Fruit fly (Drosophila melanogaster): ENCODE results near the gene CG17350.
A peak's percentile ranks its signal among the peaks of the same experiment; 100 is the strongest.

The CG17350 gene

dm6 chr2L:19335052-19335451, 45.7 kb upstream of the CG17350 start (continued):
- TF ChIP-seq CG15601 (tag; optimal IDR thresholded peaks at IDR 0.05), result peak; percentile 30
- TF ChIP-seq luna (GFP tag; optimal IDR thresholded peaks at IDR 0.05), result no peak
- TF ChIP-seq klu (GFP tag; IDR thresholded peaks at IDR 0.05), result 0 out of 2 replicates have a peak, but pooled peaks have one; percentile 27
- no peak for TF ChIP-seq jumu (GFP tag; optimal IDR thresholded peaks at IDR 0.05)
- TF ChIP-seq CG3838 (GFP tag; optimal IDR thresholded peaks at IDR 0.05), result no peak
- TF ChIP-seq dmrt11E (tag; optimal IDR thresholded peaks at IDR 0.05), result peak; percentile 78
- TF ChIP-seq gsb (GFP tag; IDR thresholded peaks at IDR 0.05), result no peak
- TF ChIP-seq CG2712 (tag; optimal IDR thresholded peaks at IDR 0.05), result peak; percentile 80
- TF ChIP-seq CG12104 (GFP tag; optimal IDR thresholded peaks at IDR 0.05), result peak; percentile 31
- TF ChIP-seq phol (tag; optimal IDR thresholded peaks at IDR 0.05), result peak; percentile 76
- peak; percentile 40; the same call in 1 of the 2 replicates for TF ChIP-seq CG14014 (GFP tag; IDR thresholded peaks at IDR 0.05)
- peak; percentile 60 for TF ChIP-seq chn (GFP tag; optimal IDR thresholded peaks at IDR 0.05)
- peak; percentile 47 for TF ChIP-seq CG2202 (tag; optimal IDR thresholded peaks at IDR 0.05)
- peak; percentile 69 for TF ChIP-seq CG31441 (GFP tag; IDR thresholded peaks at IDR 0.05)
- TF ChIP-seq slou (GFP tag; optimal IDR thresholded peaks at IDR 0.05), result peak; percentile 22
- no peak for TF ChIP-seq CG12744 (GFP tag; optimal IDR thresholded peaks at IDR 0.05)
- TF ChIP-seq CG14441 (GFP tag; IDR thresholded peaks at IDR 0.05), result peak; percentile 47
- TF ChIP-seq az2 (GFP tag; optimal IDR thresholded peaks at IDR 0.05), result peak; percentile 59
- TF ChIP-seq ro (GFP tag; IDR thresholded peaks at IDR 0.05), result no peak
- no peak for TF ChIP-seq prd (optimal IDR thresholded peaks at IDR 0.05)
- peak; percentile 91 for TF ChIP-seq prd (GFP tag; IDR thresholded peaks at IDR 0.05)
- TF ChIP-seq Med (GFP tag), result peak; percentile 74
- no peak for TF ChIP-seq HLHmδ (GFP tag; optimal IDR thresholded peaks at IDR 0.05)
- TF ChIP-seq zfh2 (GFP tag; optimal IDR thresholded peaks at IDR 0.05), result peak; percentile 20
- TF ChIP-seq knrl (GFP tag; IDR thresholded peaks at IDR 0.05; ENCODE audit: partially characterized antibody), result no peak
- no peak for TF ChIP-seq dan (GFP tag; IDR thresholded peaks at IDR 0.05)
- no peak for TF ChIP-seq C15 (GFP tag; IDR thresholded peaks at IDR 0.05)
- peak; percentile 55; the same call in 2 of the 3 replicates for TF ChIP-seq H15 (GFP tag; IDR thresholded peaks at IDR 0.05)
- no peak for TF ChIP-seq h (optimal IDR thresholded peaks at IDR 0.05)
- 0 out of 2 replicates have a peak, but pooled peaks have one; percentile 8 for TF ChIP-seq seq (GFP tag; IDR thresholded peaks at IDR 0.05)
- TF ChIP-seq CG15696 (tag; optimal IDR thresholded peaks at IDR 0.05), result peak; percentile 77
- TF ChIP-seq sens-2 (GFP tag; IDR thresholded peaks at IDR 0.05), result no peak
- TF ChIP-seq CG14860 (GFP tag; IDR thresholded peaks at IDR 0.05; ENCODE audit: partially characterized antibody), result no peak
- TF ChIP-seq YL-1 (GFP tag; optimal IDR thresholded peaks at IDR 0.05), result no peak
- TF ChIP-seq CG10431 (GFP tag; optimal IDR thresholded peaks at IDR 0.05), result no peak
- TF ChIP-seq ERR (GFP tag; optimal IDR thresholded peaks at IDR 0.05), result no peak
- peak in 1 of 3 experiments; percentile 72 for TF ChIP-seq lola (GFP tag; optimal IDR thresholded peaks at IDR 0.05)
- no peak for TF ChIP-seq Drgx (GFP tag; IDR thresholded peaks at IDR 0.05)
- peak; percentile 43 for TF ChIP-seq Ravus (GFP tag; IDR thresholded peaks at IDR 0.05)
- no peak; the same call in 1 of the 2 replicates for TF ChIP-seq CG42726 (GFP tag; IDR thresholded peaks at IDR 0.05; ENCODE audit: partially characterized antibody)
- TF ChIP-seq HmgZ (tag; optimal IDR thresholded peaks at IDR 0.05), result no peak
- TF ChIP-seq chinmo (GFP tag; IDR thresholded peaks at IDR 0.05; ENCODE audit: partially characterized antibody), result no peak
- 0 out of 2 replicates have a peak, but pooled peaks have one; percentile 39 for TF ChIP-seq peb (GFP tag; IDR thresholded peaks at IDR 0.05)
- TF ChIP-seq Rx (GFP tag; IDR thresholded peaks at IDR 0.05), result peak; percentile 36; the same call in 1 of the 2 replicates
- TF ChIP-seq vfl (GFP tag; optimal IDR thresholded peaks at IDR 0.05), result peak; percentile 2
- peak; percentile 52; the same call in 2 of the 3 replicates for TF ChIP-seq ci (GFP tag; IDR thresholded peaks at IDR 0.05)
- TF ChIP-seq CG9932 (GFP tag; IDR thresholded peaks at IDR 0.05), result no peak
- peak; percentile 30 for TF ChIP-seq pum (GFP tag; optimal IDR thresholded peaks at IDR 0.05)
- TF ChIP-seq CG8388 (GFP tag; optimal IDR thresholded peaks at IDR 0.05), result peak; percentile 57
- TF ChIP-seq CG10462 (GFP tag; optimal IDR thresholded peaks at IDR 0.05), result peak; percentile 2
- TF ChIP-seq Antp (GFP tag; optimal IDR thresholded peaks at IDR 0.05), result no peak
- peak; percentile 42 for TF ChIP-seq CG12155 (GFP tag; optimal IDR thresholded peaks at IDR 0.05)
